Fruit fly (Drosophila melanogaster): Measurements from ENCODE around the gene Mst87F.

The Mst87F gene

DNA sequence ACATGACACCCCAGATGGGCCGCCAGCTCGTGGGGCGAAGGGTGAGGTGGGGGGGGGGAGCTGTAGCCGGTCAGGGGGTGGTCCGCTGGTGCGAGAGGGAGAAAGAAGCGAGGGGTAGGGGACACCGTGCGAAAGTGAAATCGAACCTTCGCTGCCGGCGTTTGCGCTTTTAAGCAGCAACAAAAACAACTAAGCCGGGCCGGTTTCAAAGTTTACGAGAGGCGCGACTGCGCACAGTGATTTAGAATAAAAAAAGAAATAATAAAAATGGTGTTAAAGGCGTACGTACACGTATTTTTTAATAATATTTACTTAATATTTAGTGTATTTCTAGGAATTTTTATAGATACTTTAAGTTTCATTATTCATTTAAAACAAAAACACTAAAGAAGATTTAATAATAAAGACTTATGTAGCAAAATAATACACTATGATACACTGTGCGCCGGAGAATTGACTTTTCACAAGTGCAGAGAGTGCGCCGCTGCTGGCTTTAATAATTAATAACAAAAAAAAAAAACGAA lies 3.9 kb upstream of the Mst87F start (continued):
- TF ChIP-seq vvl (GFP tag; IDR thresholded peaks at IDR 0.05) (peak; percentile 64; the same call in 1 of the 2 replicates), NfI (GFP tag; optimal IDR thresholded peaks at IDR 0.05) (peak; percentile 43), ATbp (GFP tag; optimal IDR thresholded peaks at IDR 0.05) (peak; percentile 21), az2 (GFP tag; optimal IDR thresholded peaks at IDR 0.05) (peak; percentile 38), knrl (GFP tag; IDR thresholded peaks at IDR 0.05; ENCODE audit: partially characterized antibody) (0 out of 3 replicates have a peak, but pooled peaks have one; percentile 34), CoRest (tag; optimal IDR thresholded peaks at IDR 0.05) (peak; percentile 60), cwo (GFP tag; optimal IDR thresholded peaks at IDR 0.05) (no peak), otp (GFP tag; IDR thresholded peaks at IDR 0.05) (peak; percentile 61; the same call in 1 of the 3 replicates), gsb-n (tag; optimal IDR thresholded peaks at IDR 0.05) (peak; percentile 25), Eip74EF (GFP tag; optimal IDR thresholded peaks at IDR 0.05) (peak in 1 of 2 experiments; percentile 43), ems (GFP tag; optimal IDR thresholded peaks at IDR 0.05) (peak; percentile 6), E2f2 (GFP tag; IDR thresholded peaks at IDR 0.05) (peak; percentile 61; the same call in 1 of the 2 replicates), CG3407 (GFP tag; optimal IDR thresholded peaks at IDR 0.05) (peak; percentile 27), CG7372 (GFP tag; IDR thresholded peaks at IDR 0.05) (peak; percentile 56), sens-2 (GFP tag; IDR thresholded peaks at IDR 0.05) (peak; percentile 70), CG32532 (GFP tag; IDR thresholded peaks at IDR 0.05) (peak; percentile 53; the same call in 1 of the 2 replicates), Xrp1 (GFP tag; IDR thresholded peaks at IDR 0.05) (peak; percentile 59; the same call in 1 of the 2 replicates), bsh (GFP tag; optimal IDR thresholded peaks at IDR 0.05) (peak; percentile 43 to 70), Hr39 (optimal IDR thresholded peaks at IDR 0.05) (peak; percentile 32), lab (GFP tag; optimal IDR thresholded peaks at IDR 0.05) (peak; percentile 7), CG14860 (GFP tag; IDR thresholded peaks at IDR 0.05; ENCODE audit: partially characterized antibody) (no peak), CG1529 (GFP tag; optimal IDR thresholded peaks at IDR 0.05) (peak; percentile 39), slbo (GFP tag; IDR thresholded peaks at IDR 0.05) (peak; percentile 66), odd (GFP tag; optimal IDR thresholded peaks at IDR 0.05) (peak; percentile 64), cas (GFP tag; IDR thresholded peaks at IDR 0.05) (no peak), CG15514 (GFP tag; optimal IDR thresholded peaks at IDR 0.05) (no peak), CG8924 (tag; optimal IDR thresholded peaks at IDR 0.05) (peak; percentile 37), CG7839 (tag; optimal IDR thresholded peaks at IDR 0.05) (peak; percentile 63), gem (tag; optimal IDR thresholded peaks at IDR 0.05) (peak; percentile 68), H2.0 (GFP tag; IDR thresholded peaks at IDR 0.05) (peak; percentile 60), Sry-β (GFP tag; optimal IDR thresholded peaks at IDR 0.05) (no peak), Awh (GFP tag; IDR thresholded peaks at IDR 0.05) (peak; percentile 60; the same call in 1 of the 2 replicates), Blimp-1 (GFP tag; optimal IDR thresholded peaks at IDR 0.05) (peak; percentile 86), dmrt99B (tag; optimal IDR thresholded peaks at IDR 0.05) (peak; percentile 72), Sox102F (GFP tag; optimal IDR thresholded peaks at IDR 0.05) (peak; percentile 83), Hr51 (GFP tag; optimal IDR thresholded peaks at IDR 0.05) (peak in 1 of 2 experiments; percentile 76), CG43689 (GFP tag; IDR thresholded peaks at IDR 0.05) (peak; percentile 16; the same call in 1 of the 2 replicates), CG10267 (tag; optimal IDR thresholded peaks at IDR 0.05) (peak; percentile 0), pum (GFP tag; optimal IDR thresholded peaks at IDR 0.05) (no peak), CG42726 (GFP tag; IDR thresholded peaks at IDR 0.05; ENCODE audit: partially characterized antibody) (no peak), wor (GFP tag; IDR thresholded peaks at IDR 0.05) (peak; percentile 67), Ptx1 (GFP tag; IDR thresholded peaks at IDR 0.05) (peak; percentile 46), Sox100B (GFP tag; optimal IDR thresholded peaks at IDR 0.05) (peak; percentile 32), CG7357 (GFP tag; IDR thresholded peaks at IDR 0.05) (peak; percentile 56; the same call in 2 of the 3 replicates), ci (GFP tag; IDR thresholded peaks at IDR 0.05) (peak; percentile 91), CG31441 (GFP tag; IDR thresholded peaks at IDR 0.05) (peak; percentile 54), Ssrp (tag; optimal IDR thresholded peaks at IDR 0.05) (peak; percentile 63), Neu2 (GFP tag; optimal IDR thresholded peaks at IDR 0.05; ENCODE audit: borderline replicate concordance) (no peak)
